Worm (Caenorhabditis elegans) whole organism, early embryonic: ENCODE results near the gene daf-15.

Experiments used
- ama-1 ChIP-seq: fragments of 150-350 bp; optimal IDR thresholded peaks from 2 replicates; lab custom pipeline; 2014
- ceh-13 ChIP-seq: fragments of 200-800 bp; sonication (Bioruptor generic); optimal IDR thresholded peaks from 2 replicates; lab custom pipeline; 2018; ENCODE audit warnings: mild to moderate bottlenecking, missing genetic modification characterization, missing compliant biosample characterization
- ceh-36 ChIP-seq: sonication (generic microtip); optimal IDR thresholded peaks from 2 replicates; lab custom pipeline; 2016; ENCODE audit warnings: missing genetic modification characterization, inconsistent platforms, missing compliant biosample characterization
- hnd-1 ChIP-seq: sonication (generic microtip); optimal IDR thresholded peaks from 2 replicates; lab custom pipeline; 2016; ENCODE audit warnings: missing genetic modification characterization, missing compliant biosample characterization
- pes-1 ChIP-seq: fragments of 200-800 bp; sonication (Bioruptor generic); IDR thresholded peaks from 2 replicates; pipeline ENCODE4 v1.3.6; 2022; ENCODE audit warnings: missing genetic modification reagents, missing genetic modification characterization, missing compliant biosample characterization
- scrt-1 ChIP-seq: fragments of 200-800 bp; sonication (Bioruptor generic); IDR thresholded peaks from 2 replicates; pipeline ENCODE4 v1.3.6; 2022; ENCODE audit warnings: missing genetic modification characterization, missing compliant biosample characterization
- sea-1 ChIP-seq: fragments of 200-800 bp; sonication (Bioruptor generic); conservative IDR thresholded peaks from 2 replicates; pipeline ENCODE4 v1.3.6; 2022; ENCODE audit warnings: missing genetic modification characterization, missing compliant biosample characterization

DNA sequence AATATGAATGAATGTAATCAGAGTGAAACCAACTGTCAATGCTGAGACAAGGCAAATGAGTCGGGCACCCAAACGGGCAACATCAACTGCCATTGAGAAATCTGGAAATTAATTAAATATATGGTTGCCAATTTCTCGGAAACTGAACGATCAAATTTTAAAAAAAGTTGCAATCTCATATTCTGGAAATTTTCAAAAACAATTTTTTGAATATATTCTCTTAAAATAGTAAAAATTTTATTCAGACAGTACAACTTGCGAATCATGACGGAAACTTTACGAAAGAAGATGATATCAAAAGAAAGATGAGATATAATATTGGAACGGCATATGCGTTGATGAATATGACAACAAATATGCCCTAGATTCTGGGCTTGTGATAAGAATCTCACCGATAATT lies 10.1 kb downstream of the daf-15 start, which contains the start of gene col-121:
- no peak for TF ChIP-seq ama-1 (lab: Kevin White, UChicago)
- TF ChIP-seq pes-1: no peak
- no peak for TF ChIP-seq sea-1
- no peak for TF ChIP-seq scrt-1 (GFP tag; lab: Robert Waterston, UW)
- no peak for TF ChIP-seq hnd-1 (tag; lab: Kevin White, UChicago)
- no peak for TF ChIP-seq ceh-36
- TF ChIP-seq ceh-13 (GFP tag; lab: Kevin White, UChicago): no peak
